Worm (Caenorhabditis elegans) whole organism, mixed stage, embryonic: ENCODE results near the gene mab-5.

Experiments used
- blmp-1 ChIP-seq: fragments of 150-350 bp; optimal IDR thresholded peaks from 2 replicates; lab custom pipeline; 2014; ENCODE audit warnings: missing biosample characterization, missing genetic modification characterization
- ces-1 ChIP-seq: fragments of 150-350 bp; optimal IDR thresholded peaks from 2 replicates; lab custom pipeline; 2014; ENCODE audit warnings: missing biosample characterization, missing genetic modification reagents, missing genetic modification characterization
- lin-13 ChIP-seq: fragments of 150-350 bp; optimal IDR thresholded peaks from 2 replicates; lab custom pipeline; 2014; ENCODE audit warnings: missing biosample characterization, missing genetic modification characterization

- no peak for TF ChIP-seq lin-13 (tag; lab: Kevin White, UChicago)
- no peak for TF ChIP-seq ces-1
- no peak for TF ChIP-seq blmp-1 (tag; lab: Kevin White, UChicago)
Measured at ce11 chrIII:7780566-7781238, 2.6 kb downstream of the mab-5 start.
